Fruit fly (Drosophila melanogaster): ENCODE measurements around the gene alpha-Est4.

The alpha-Est4 gene

dm6 chr3R:7530184-7530821 is 8.1 kb downstream of the alpha-Est4 start, which contains the start of the genes Rtnl2 and alphaTub84D (continued):
- no peak for TF ChIP-seq CG11504 (tag; optimal IDR thresholded peaks at IDR 0.05)
- no peak for TF ChIP-seq bab2 (GFP tag; optimal IDR thresholded peaks at IDR 0.05)
- TF ChIP-seq CG10565 (GFP tag; optimal IDR thresholded peaks at IDR 0.05): no peak
- TF ChIP-seq gfzf (GFP tag; optimal IDR thresholded peaks at IDR 0.05): peak; percentile 77
- peak; percentile 88 for TF ChIP-seq CG17186 (GFP tag; optimal IDR thresholded peaks at IDR 0.05)
- TF ChIP-seq CG2116 (GFP tag; optimal IDR thresholded peaks at IDR 0.05): peak; percentile 77
- no peak for TF ChIP-seq CG34376 (GFP tag; optimal IDR thresholded peaks at IDR 0.05)
- no peak for TF ChIP-seq Oli (tag; optimal IDR thresholded peaks at IDR 0.05)
- TF ChIP-seq Eip74EF (GFP tag; optimal IDR thresholded peaks at IDR 0.05): no peak
- TF ChIP-seq trem (tag; optimal IDR thresholded peaks at IDR 0.05): peak; percentile 36
- TF ChIP-seq CG4328 (GFP tag; optimal IDR thresholded peaks at IDR 0.05): no peak
- no peak for TF ChIP-seq slou (GFP tag; optimal IDR thresholded peaks at IDR 0.05)
- no peak for TF ChIP-seq sens (GFP tag)
- TF ChIP-seq scrt (GFP tag; optimal IDR thresholded peaks at IDR 0.05): no peak
- no peak for TF ChIP-seq Dfd (GFP tag; optimal IDR thresholded peaks at IDR 0.05)
- TF ChIP-seq Fer2 (tag; optimal IDR thresholded peaks at IDR 0.05): no peak
- TF ChIP-seq Bgb (GFP tag; IDR thresholded peaks at IDR 0.05; ENCODE audit: partially characterized antibody): 0 out of 2 replicates have a peak, but pooled peaks have one; percentile 7
- no peak for TF ChIP-seq Doc2 (GFP tag; IDR thresholded peaks at IDR 0.05)
- TF ChIP-seq Ravus (GFP tag; IDR thresholded peaks at IDR 0.05): no peak
- TF ChIP-seq Pdp1 (GFP tag; optimal IDR thresholded peaks at IDR 0.05): peak in 1 of 2 experiments; percentile 73
- peak; percentile 36 for TF ChIP-seq CG4617 (GFP tag; optimal IDR thresholded peaks at IDR 0.05; ENCODE audit: borderline replicate concordance)
- no peak for TF ChIP-seq CG7556 (GFP tag; optimal IDR thresholded peaks at IDR 0.05)
- 0 out of 2 replicates have a peak, but pooled peaks have one; percentile 23 for TF ChIP-seq bbx (GFP tag; IDR thresholded peaks at IDR 0.05; ENCODE audit: partially characterized antibody)
- peak; percentile 85 for TF ChIP-seq ewg (GFP tag; optimal IDR thresholded peaks at IDR 0.05)
- TF ChIP-seq CG7928 (GFP tag; optimal IDR thresholded peaks at IDR 0.05): no peak
- no peak for TF ChIP-seq Bteb2 (GFP tag; optimal IDR thresholded peaks at IDR 0.05)
- no peak for TF ChIP-seq Nf-YB (GFP tag; optimal IDR thresholded peaks at IDR 0.05)
- no peak for TF ChIP-seq crol (GFP tag; IDR thresholded peaks at IDR 0.05)
- TF ChIP-seq az2 (GFP tag; optimal IDR thresholded peaks at IDR 0.05): no peak
- TF ChIP-seq croc (GFP tag; conservative IDR thresholded peaks at IDR 0.05): no peak
- TF ChIP-seq CG14965 (GFP tag; optimal IDR thresholded peaks at IDR 0.05; ENCODE audit: borderline replicate concordance): no peak
- no peak for TF ChIP-seq ken (GFP tag; IDR thresholded peaks at IDR 0.05)
- TF ChIP-seq Ets65A (GFP tag): peak; percentile 36
- TF ChIP-seq hth (optimal IDR thresholded peaks at IDR 0.05): no peak
- TF ChIP-seq GATAe (GFP tag; conservative IDR thresholded peaks at IDR 0.05): no peak
- TF ChIP-seq CG12219 (GFP tag; optimal IDR thresholded peaks at IDR 0.05): no peak
- no peak for TF ChIP-seq Dbx (GFP tag; IDR thresholded peaks at IDR 0.05)
- peak; percentile 6 for TF ChIP-seq onecut (GFP tag; IDR thresholded peaks at IDR 0.05)
- no peak for TF ChIP-seq Mes4 (GFP tag; optimal IDR thresholded peaks at IDR 0.05)
- TF ChIP-seq oc (tag; optimal IDR thresholded peaks at IDR 0.05): no peak
- no peak for TF ChIP-seq B-H1 (GFP tag; IDR thresholded peaks at IDR 0.05)
- TF ChIP-seq Nf-YA (GFP tag; IDR thresholded peaks at IDR 0.05): no peak
- no peak for TF ChIP-seq usp (GFP tag; optimal IDR thresholded peaks at IDR 0.05)
- no peak for TF ChIP-seq Hsf (GFP tag; optimal IDR thresholded peaks at IDR 0.05)
- no peak for TF ChIP-seq knrl (GFP tag; IDR thresholded peaks at IDR 0.05; ENCODE audit: partially characterized antibody)
- no peak for TF ChIP-seq CG13424 (tag; optimal IDR thresholded peaks at IDR 0.05)
- no peak for TF ChIP-seq CG43689 (GFP tag; IDR thresholded peaks at IDR 0.05)
- TF ChIP-seq nmo (GFP tag; optimal IDR thresholded peaks at IDR 0.05): peak; percentile 38
- peak; percentile 12 for TF ChIP-seq Lhr (GFP tag; optimal IDR thresholded peaks at IDR 0.05)
- TF ChIP-seq Sry-δ (GFP tag; optimal IDR thresholded peaks at IDR 0.05): peak; percentile 19

Data from whole organism, embryonic.